Fruit fly (Drosophila melanogaster) whole organism, prepupa: ENCODE results near the gene Bx42.

ENCODE experiments used
- Blimp-1 ChIP-seq: fragments of 200-800 bp; sonication (Bioruptor generic); optimal IDR thresholded peaks from 3 replicates; lab custom pipeline; 2017; ENCODE audit warnings: missing biosample characterization, missing genetic modification characterization, mild to moderate bottlenecking, moderate library complexity, missing genetic modification reagents
- CG10631 ChIP-seq: fragments of 200-800 bp; sonication (Bioruptor generic); optimal IDR thresholded peaks from 2 replicates; lab custom pipeline; 2016; ENCODE audit warnings: missing biosample characterization, missing genetic modification characterization
- CG10669 ChIP-seq: fragments of 200-800 bp; sonication (Bioruptor generic); optimal IDR thresholded peaks from 3 replicates; lab custom pipeline; 2018; ENCODE audit warnings: missing biosample characterization, mild to moderate bottlenecking, missing genetic modification characterization, moderate library complexity
- CG11294 ChIP-seq: fragments of 200-800 bp; sonication (Bioruptor generic); IDR thresholded peaks from 2 replicates; pipeline ENCODE4 v1.3.6; 2022; ENCODE audit warnings: missing biosample characterization, missing genetic modification characterization
- CG11762 ChIP-seq: fragments of 200-800 bp; sonication (Bioruptor generic); optimal IDR thresholded peaks from 3 replicates; lab custom pipeline; 2016; ENCODE audit warnings: missing biosample characterization, missing genetic modification characterization; ENCODE audit not compliant: insufficient read depth
- CG15336 ChIP-seq: fragments of 200-800 bp; sonication (Bioruptor generic); IDR thresholded peaks from 2 replicates; pipeline ENCODE4 v1.3.6; 2022; ENCODE audit warnings: missing biosample characterization, missing genetic modification characterization
- CG1621 ChIP-seq: fragments of 200-800 bp; sonication (Bioruptor generic); optimal IDR thresholded peaks from 3 replicates; lab custom pipeline; 2018; ENCODE audit warnings: missing biosample characterization, mild to moderate bottlenecking, missing genetic modification characterization
- CG16779 ChIP-seq: fragments of 200-800 bp; sonication (Bioruptor generic); optimal IDR thresholded peaks from 3 replicates; lab custom pipeline; 2017; ENCODE audit warnings: missing biosample characterization, mild to moderate bottlenecking, missing genetic modification characterization
- CG3032 ChIP-seq: fragments of 200-800 bp; optimal IDR thresholded peaks from 2 replicates; lab custom pipeline; 2019; ENCODE audit warnings: missing biosample characterization, mild to moderate bottlenecking, missing genetic modification characterization, moderate library complexity
- CG31627 ChIP-seq: fragments of 200-800 bp; sonication (Bioruptor generic); optimal IDR thresholded peaks from 3 replicates; lab custom pipeline; 2016; ENCODE audit warnings: missing biosample characterization, missing genetic modification characterization
- CG32006 ChIP-seq: fragments of 200-800 bp; sonication (Bioruptor generic); optimal IDR thresholded peaks from 3 replicates; lab custom pipeline; 2017; ENCODE audit warnings: missing biosample characterization, mild to moderate bottlenecking, missing genetic modification characterization
- CG34406 ChIP-seq: fragments of 200-800 bp; sonication (Bioruptor generic); optimal IDR thresholded peaks from 3 replicates; lab custom pipeline; 2016; ENCODE audit warnings: missing biosample characterization, missing genetic modification characterization
- CG3919 ChIP-seq: fragments of 200-800 bp; sonication (Bioruptor generic); optimal IDR thresholded peaks from 3 replicates; lab custom pipeline; 2016; ENCODE audit warnings: missing biosample characterization, missing genetic modification characterization
- CG4318 ChIP-seq: fragments of 200-800 bp; sonication (Bioruptor generic); optimal IDR thresholded peaks from 3 replicates; lab custom pipeline; 2017; ENCODE audit warnings: missing biosample characterization, mild to moderate bottlenecking, missing genetic modification characterization
- CG6163 ChIP-seq: fragments of 200-800 bp; sonication (Bioruptor generic); IDR thresholded peaks from 3 replicates; pipeline ENCODE4 v1.3.6; 2022; ENCODE audit warnings: missing biosample characterization, missing genetic modification characterization
- CG6792 ChIP-seq: fragments of 200-800 bp; sonication (Bioruptor generic); optimal IDR thresholded peaks from 3 replicates; lab custom pipeline; 2016; ENCODE audit warnings: missing biosample characterization, missing genetic modification characterization
- CG6808 ChIP-seq: fragments of 200-800 bp; sonication (Bioruptor generic); optimal IDR thresholded peaks from 3 replicates; lab custom pipeline; 2017; ENCODE audit warnings: missing biosample characterization, missing genetic modification characterization, mild to moderate bottlenecking, moderate library complexity, missing genetic modification reagents
- CG7368 ChIP-seq: fragments of 200-800 bp; sonication (Bioruptor generic); optimal IDR thresholded peaks from 3 replicates; lab custom pipeline; 2016; ENCODE audit warnings: missing biosample characterization, missing genetic modification characterization
- CG8119 ChIP-seq: fragments of 200-800 bp; sonication (Bioruptor generic); IDR thresholded peaks from 3 replicates; pipeline ENCODE4 v1.3.6; 2022; ENCODE audit warnings: missing biosample characterization, missing genetic modification characterization
- CG8319 ChIP-seq: fragments of 200-800 bp; sonication (Bioruptor generic); optimal IDR thresholded peaks from 3 replicates; lab custom pipeline; 2016; ENCODE audit warnings: missing biosample characterization, missing genetic modification characterization
- CG8632 ChIP-seq: fragments of 200-800 bp; sonication (Bioruptor generic); optimal IDR thresholded peaks from 3 replicates; lab custom pipeline; 2016; ENCODE audit warnings: missing biosample characterization, missing genetic modification characterization
- CG9139 ChIP-seq: fragments of 200-800 bp; sonication (Bioruptor generic); optimal IDR thresholded peaks from 3 replicates; lab custom pipeline; 2017; ENCODE audit warnings: missing biosample characterization, mild to moderate bottlenecking, missing genetic modification characterization
- Eip75B ChIP-seq: fragments of 200-800 bp; sonication (Bioruptor generic); optimal IDR thresholded peaks from 3 replicates; lab custom pipeline; 2016; ENCODE audit warnings: missing biosample characterization, missing genetic modification characterization
- Eip78C ChIP-seq: fragments of 200-800 bp; sonication (Bioruptor generic); peaks from one replicate; lab custom pipeline; 2016; ENCODE audit warnings: missing biosample characterization, missing genetic modification characterization
- Ets21C ChIP-seq: fragments of 200-800 bp; sonication (Bioruptor generic); optimal IDR thresholded peaks from 3 replicates; lab custom pipeline; 2016; ENCODE audit warnings: missing biosample characterization, missing genetic modification characterization
- Ets96B ChIP-seq: fragments of 200-800 bp; optimal IDR thresholded peaks from 2 replicates; lab custom pipeline; 2019; ENCODE audit warnings: missing biosample characterization, mild to moderate bottlenecking, missing genetic modification characterization, moderate library complexity
- Gug ChIP-seq: fragments of 200-800 bp; sonication (Bioruptor generic); IDR thresholded peaks from 2 replicates; pipeline ENCODE4 v1.3.6; 2022; ENCODE audit warnings: missing biosample characterization, missing genetic modification characterization
- Hr38 ChIP-seq: sonication (Bioruptor generic); optimal IDR thresholded peaks from 2 replicates; lab custom pipeline; 2016; ENCODE audit warnings: missing biosample characterization, missing genetic modification characterization
- Hr39 ChIP-seq: fragments of 200-800 bp; sonication (Bioruptor generic); optimal IDR thresholded peaks from 2 replicates; lab custom pipeline; 2016; ENCODE audit warnings: missing biosample characterization, missing genetic modification characterization
- Hr4 ChIP-seq: fragments of 200-800 bp; sonication (Bioruptor generic); optimal IDR thresholded peaks from 3 replicates; lab custom pipeline; 2016; ENCODE audit warnings: missing biosample characterization, missing genetic modification characterization
- Lpt ChIP-seq: fragments of 200-800 bp; sonication (Bioruptor generic); optimal IDR thresholded peaks from 3 replicates; lab custom pipeline; 2016; ENCODE audit warnings: missing biosample characterization, missing genetic modification characterization
- Met ChIP-seq: fragments of 200-800 bp; sonication (Bioruptor generic); optimal IDR thresholded peaks from 3 replicates; lab custom pipeline; 2016; ENCODE audit warnings: missing biosample characterization, missing genetic modification characterization
- OdsH ChIP-seq: fragments of 200-800 bp; sonication (Bioruptor generic); optimal IDR thresholded peaks from 3 replicates; lab custom pipeline; 2016; ENCODE audit warnings: missing biosample characterization, missing genetic modification characterization
- Smox ChIP-seq: fragments of 200-800 bp; sonication (Bioruptor generic); optimal IDR thresholded peaks from 3 replicates; lab custom pipeline; 2016; ENCODE audit warnings: missing biosample characterization, missing genetic modification characterization
- Sox102F ChIP-seq: fragments of 200-800 bp; sonication (Bioruptor generic); optimal IDR thresholded peaks from 2 replicates; lab custom pipeline; 2016; ENCODE audit warnings: missing biosample characterization, mild to moderate bottlenecking, missing genetic modification characterization
- Sox14 ChIP-seq: fragments of 200-800 bp; sonication (Bioruptor generic); optimal IDR thresholded peaks from 3 replicates; lab custom pipeline; 2016; ENCODE audit warnings: missing biosample characterization, missing genetic modification characterization
- Sox15 ChIP-seq: fragments of 200-800 bp; sonication (Bioruptor generic); optimal IDR thresholded peaks from 3 replicates; lab custom pipeline; 2016; ENCODE audit warnings: missing biosample characterization, missing genetic modification characterization
- achi ChIP-seq: fragments of 200-800 bp; sonication (Bioruptor generic); optimal IDR thresholded peaks from 3 replicates; lab custom pipeline; 2016; ENCODE audit warnings: missing biosample characterization, missing genetic modification characterization
- acj6 ChIP-seq: fragments of 200-800 bp; sonication (Bioruptor generic); optimal IDR thresholded peaks from 3 replicates; lab custom pipeline; 2016; ENCODE audit warnings: missing biosample characterization, missing genetic modification characterization
- cyc ChIP-seq: fragments of 200-800 bp; sonication (Bioruptor generic); optimal IDR thresholded peaks from 3 replicates; lab custom pipeline; 2016; ENCODE audit warnings: missing biosample characterization, missing genetic modification characterization
- dsx ChIP-seq: fragments of 200-800 bp; optimal IDR thresholded peaks from 3 replicates; lab custom pipeline; 2019; ENCODE audit warnings: missing biosample characterization, mild to moderate bottlenecking, missing genetic modification characterization, moderate library complexity; ENCODE audit not compliant: poor library complexity, severe bottlenecking
- eg ChIP-seq: fragments of 200-800 bp; sonication (Bioruptor generic); IDR thresholded peaks from 3 replicates; pipeline ENCODE4 v1.3.6; 2022; ENCODE audit warnings: missing biosample characterization, missing genetic modification characterization
- esn ChIP-seq: fragments of 200-800 bp; sonication (Bioruptor generic); optimal IDR thresholded peaks from 2 replicates; lab custom pipeline; 2016; ENCODE audit warnings: missing biosample characterization, mild to moderate bottlenecking, missing genetic modification characterization, moderate library complexity
- fd59A ChIP-seq: fragments of 200-800 bp; sonication (Bioruptor generic); optimal IDR thresholded peaks from 2 replicates; lab custom pipeline; 2017; ENCODE audit warnings: missing biosample characterization, mild to moderate bottlenecking, missing genetic modification characterization, missing genetic modification reagents
- fd85E ChIP-seq: fragments of 200-800 bp; sonication (Bioruptor generic); optimal IDR thresholded peaks from 3 replicates; lab custom pipeline; 2016; ENCODE audit warnings: missing biosample characterization, missing genetic modification characterization
- lz ChIP-seq: fragments of 200-800 bp; sonication (Bioruptor generic); optimal IDR thresholded peaks from 3 replicates; lab custom pipeline; 2016; ENCODE audit warnings: missing biosample characterization, missing genetic modification characterization
- pdm3 ChIP-seq: fragments of 200-800 bp; sonication (Bioruptor generic); optimal IDR thresholded peaks from 3 replicates; lab custom pipeline; 2016; ENCODE audit warnings: missing biosample characterization, missing genetic modification characterization
- salr ChIP-seq, 2 experiments: fragments of 200-800 bp; sonication (Bioruptor generic); optimal IDR thresholded peaks; 3 replicates each; lab custom pipeline; 2016 to 2018; ENCODE audit warnings: missing biosample characterization in 2 of 2, missing genetic modification characterization in 2 of 2, mild to moderate bottlenecking in 1 of 2
- spab ChIP-seq: fragments of 200-800 bp; sonication (Bioruptor generic); optimal IDR thresholded peaks from 2 replicates; lab custom pipeline; 2017; ENCODE audit warnings: missing biosample characterization, mild to moderate bottlenecking, missing genetic modification characterization, missing genetic modification reagents
- ss ChIP-seq, 2 experiments: fragments of 200-800 bp; sonication (Bioruptor generic); optimal IDR thresholded peaks; 2 replicates in 1 of 2; 3 replicates in 1 of 2; lab custom pipeline; 2017 to 2018; ENCODE audit warnings: mild to moderate bottlenecking in 2 of 2, missing biosample characterization in 2 of 2, missing genetic modification characterization in 2 of 2, moderate library complexity in 1 of 2
- svp ChIP-seq: fragments of 200-800 bp; sonication (Bioruptor generic); peaks from one replicate; lab custom pipeline; 2016; ENCODE audit warnings: missing biosample characterization, missing genetic modification characterization
- topi ChIP-seq: fragments of 200-800 bp; sonication (Bioruptor generic); optimal IDR thresholded peaks from 3 replicates; lab custom pipeline; 2016; ENCODE audit warnings: missing biosample characterization, missing genetic modification characterization
- vri ChIP-seq: fragments of 200-800 bp; sonication (Bioruptor generic); optimal IDR thresholded peaks from 3 replicates; lab custom pipeline; 2016; ENCODE audit warnings: missing biosample characterization, mild to moderate bottlenecking, missing genetic modification characterization

Bx42 gene

DNA sequence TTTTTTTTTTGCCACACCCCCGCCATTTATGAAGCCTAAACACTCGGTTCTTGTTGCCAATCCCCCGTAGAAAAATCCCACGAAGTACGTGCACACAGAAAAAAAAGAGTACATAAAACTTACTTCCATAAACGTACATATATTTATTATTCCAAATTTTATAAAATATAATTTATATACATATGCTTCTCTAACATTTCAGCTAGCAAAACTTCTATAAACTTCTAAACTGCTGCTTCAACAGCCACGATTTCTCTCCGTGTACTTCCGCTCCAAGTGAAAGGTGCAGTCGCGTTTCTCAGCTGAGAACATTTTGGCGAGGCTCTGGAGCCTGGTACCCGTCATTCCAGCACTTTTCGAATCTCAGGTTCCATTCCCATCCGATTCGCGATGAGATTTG, 43.7 kb downstream of the Bx42 start:
- TF ChIP-seq CG34406 (GFP tag; lab: Kevin White, UChicago) (peak; percentile 53), Eip75B (GFP tag; lab: Kevin White, UChicago) (peak; percentile 26), dsx (GFP tag; lab: Kevin White, UChicago) (peak; percentile 63), pdm3 (GFP tag; lab: Kevin White, UChicago) (peak; percentile 8), CG4318 (GFP tag; lab: Kevin White, UChicago) (peak; percentile 5), CG15336 (GFP tag; lab: Robert Waterston, UW) (peak; percentile 74), CG32006 (GFP tag; lab: Kevin White, UChicago) (peak; percentile 59), ss (GFP tag; optimal IDR thresholded peaks at IDR 0.05; lab: Kevin White, UChicago) (peak; percentile 41 to 58), CG31627 (GFP tag; lab: Kevin White, UChicago) (peak; percentile 34), CG6808 (GFP tag; lab: Kevin White, UChicago) (no peak), CG8119 (GFP tag; lab: Robert Waterston, UW) (peak; percentile 76), Ets21C (GFP tag; lab: Kevin White, UChicago) (peak; percentile 23), CG16779 (tag; lab: Kevin White, UChicago) (no peak), Hr4 (GFP tag; lab: Kevin White, UChicago) (peak; percentile 21), Gug (GFP tag; lab: Robert Waterston, UW) (peak; percentile 63), Hr39 (peak; percentile 35), esn (peak; percentile 54), CG3919 (peak; percentile 41), salr (GFP tag; optimal IDR thresholded peaks at IDR 0.05; lab: Kevin White, UChicago) (peak in 1 of 2 experiments; percentile 2), fd59A (GFP tag; lab: Kevin White, UChicago) (peak; percentile 21), Met (GFP tag; lab: Kevin White, UChicago) (peak; percentile 65), Smox (GFP tag; lab: Kevin White, UChicago) (peak; percentile 57), svp (GFP tag; lab: Kevin White, UChicago) (peak; percentile 86), spab (peak; percentile 20), CG10669 (GFP tag; lab: Kevin White, UChicago) (peak; percentile 41), Sox15 (GFP tag; lab: Kevin White, UChicago) (peak; percentile 36), OdsH (GFP tag; lab: Kevin White, UChicago) (peak; percentile 63), Ets96B (peak; percentile 27), vri (peak; percentile 43), CG8632 (GFP tag; lab: Kevin White, UChicago) (peak; percentile 46), CG7368 (GFP tag; lab: Kevin White, UChicago) (no peak), acj6 (GFP tag; lab: Kevin White, UChicago) (peak; percentile 59), fd85E (GFP tag; lab: Kevin White, UChicago) (no peak), Blimp-1 (GFP tag; lab: Kevin White, UChicago) (peak; percentile 10), topi (peak; percentile 20), CG11294 (GFP tag; lab: Robert Waterston, UW) (peak; percentile 53), CG9139 (no peak), Sox14 (peak; percentile 20), cyc (GFP tag; lab: Kevin White, UChicago) (peak; percentile 20), lz (GFP tag; lab: Kevin White, UChicago) (peak; percentile 39), CG3032 (tag; lab: Kevin White, UChicago) (peak; percentile 55), Sox102F (peak; percentile 50), CG8319 (no peak), CG6163 (GFP tag; lab: Robert Waterston, UW) (peak; percentile 79), Eip78C (GFP tag; lab: Kevin White, UChicago) (peak; percentile 90), Hr38 (no peak), CG1621 (tag; lab: Kevin White, UChicago) (no peak), eg (GFP tag; lab: Robert Waterston, UW) (peak; percentile 65), CG6792 (GFP tag; lab: Kevin White, UChicago) (peak; percentile 51), CG11762 (GFP tag; lab: Kevin White, UChicago) (no peak), achi (GFP tag; lab: Kevin White, UChicago) (peak; percentile 72), Lpt (no peak), CG10631 (GFP tag; lab: Kevin White, UChicago) (peak; percentile 64)
